Fruit fly (Drosophila melanogaster): ENCODE results near the gene aus.

The aus gene

dm6 chr3R:21270609-21271143 lies 78.7 kb downstream of the aus start:
- TF ChIP-seq pad (GFP tag; optimal IDR thresholded peaks at IDR 0.05): no peak

DNA sequence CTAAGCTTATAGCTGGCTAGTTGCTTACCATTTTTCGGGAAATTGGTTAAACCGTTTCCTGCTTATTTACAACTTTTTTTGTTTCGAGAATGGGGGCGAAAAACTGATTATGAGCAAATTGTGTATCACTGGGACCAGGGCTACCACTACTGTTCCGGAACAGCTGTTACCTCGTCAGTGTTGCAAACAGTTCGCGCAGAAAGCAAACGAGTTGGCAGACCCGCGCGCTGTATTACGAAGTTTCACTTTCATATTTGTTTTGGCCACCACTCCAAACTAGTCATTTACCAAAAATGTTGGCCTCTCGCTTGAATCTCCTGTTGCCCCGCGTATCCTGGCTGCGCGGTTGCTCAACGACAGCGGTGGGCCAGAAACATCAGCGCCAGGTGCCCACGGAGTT lies 79.5 kb downstream of the aus start, which contains the start of the genes AP-2sigma and Idi:
TSS of gene AP-2sigma (minus strand) at position 153 of the 400 bp plus-strand sequence.
TSS of gene Idi (plus strand) at position 204 of the 400 bp plus-strand sequence.
- TF ChIP-seq CG11617 (GFP tag; optimal IDR thresholded peaks at IDR 0.05) (peak; percentile 34), CG7101 (tag; optimal IDR thresholded peaks at IDR 0.05) (peak; percentile 51), CG14711 (tag; optimal IDR thresholded peaks at IDR 0.05) (peak; percentile 26), CG7045 (GFP tag; optimal IDR thresholded peaks at IDR 0.05) (peak; percentile 28), CG33017 (tag; optimal IDR thresholded peaks at IDR 0.05) (peak; percentile 11), Clk (GFP tag; optimal IDR thresholded peaks at IDR 0.05) (peak; percentile 47), CG5204 (GFP tag; optimal IDR thresholded peaks at IDR 0.05) (no peak), CG12768 (GFP tag; optimal IDR thresholded peaks at IDR 0.05) (peak; percentile 22), ovo (GFP tag; optimal IDR thresholded peaks at IDR 0.05) (no peak), cic (GFP tag; optimal IDR thresholded peaks at IDR 0.05) (peak; percentile 63), toe (GFP tag; optimal IDR thresholded peaks at IDR 0.05) (no peak), cnc (optimal IDR thresholded peaks at IDR 0.05) (no peak), pad (GFP tag; optimal IDR thresholded peaks at IDR 0.05) (peak; percentile 58), Mnt (GFP tag; optimal IDR thresholded peaks at IDR 0.05) (peak; percentile 55), bab1 (GFP tag; optimal IDR thresholded peaks at IDR 0.05) (peak; percentile 31), CG1620 (GFP tag; optimal IDR thresholded peaks at IDR 0.05) (peak; percentile 55), tj (GFP tag; optimal IDR thresholded peaks at IDR 0.05) (peak; percentile 26), Hr96 (GFP tag; optimal IDR thresholded peaks at IDR 0.05) (no peak), Crg-1 (GFP tag; optimal IDR thresholded peaks at IDR 0.05) (peak; percentile 65), kay (GFP tag; ENCODE audit: borderline replicate concordance) (no peak)

- TF ChIP-seq Crg-1 (GFP tag; optimal IDR thresholded peaks at IDR 0.05) (peak; percentile 80), Hr96 (GFP tag; optimal IDR thresholded peaks at IDR 0.05) (peak; percentile 72), Clk (GFP tag; optimal IDR thresholded peaks at IDR 0.05) (no peak), bab1 (GFP tag; optimal IDR thresholded peaks at IDR 0.05) (peak; percentile 68), pad (GFP tag; optimal IDR thresholded peaks at IDR 0.05) (peak; percentile 50), cic (GFP tag; optimal IDR thresholded peaks at IDR 0.05) (peak; percentile 42), CG11617 (GFP tag; optimal IDR thresholded peaks at IDR 0.05) (peak; percentile 10), CG1620 (GFP tag; optimal IDR thresholded peaks at IDR 0.05) (peak; percentile 73), kay (GFP tag; ENCODE audit: borderline replicate concordance) (peak; percentile 61), tj (GFP tag; optimal IDR thresholded peaks at IDR 0.05) (peak; percentile 42), CG14711 (tag; optimal IDR thresholded peaks at IDR 0.05) (peak; percentile 17), CG5204 (GFP tag; optimal IDR thresholded peaks at IDR 0.05) (no peak), CG7101 (tag; optimal IDR thresholded peaks at IDR 0.05) (peak; percentile 61), toe (GFP tag; optimal IDR thresholded peaks at IDR 0.05) (peak; percentile 63), CG12768 (GFP tag; optimal IDR thresholded peaks at IDR 0.05) (peak; percentile 65), cnc (optimal IDR thresholded peaks at IDR 0.05) (no peak), Mnt (GFP tag; optimal IDR thresholded peaks at IDR 0.05) (peak; percentile 71), ovo (GFP tag; optimal IDR thresholded peaks at IDR 0.05) (peak; percentile 40), CG33017 (tag; optimal IDR thresholded peaks at IDR 0.05) (peak; percentile 29), CG7045 (GFP tag; optimal IDR thresholded peaks at IDR 0.05) (peak; percentile 19)
These were observed 80.5 kb downstream of the aus start, which contains the start of gene Rab1 for dm6 chr3R:21268873-21269272. Gene Rab1 (minus strand): TSS chr3R:21269060.

Data from whole organism, adult.